Fruit fly (Drosophila melanogaster) whole organism, embryonic: ENCODE measurements around the gene Trf4-1.

Source experiments
- Abd-B ChIP-seq: fragments of 200-800 bp; sonication (Bioruptor generic); optimal IDR thresholded peaks from 2 replicates; lab custom pipeline; 2018; ENCODE audit warnings: missing biosample characterization, mild to moderate bottlenecking, missing genetic modification characterization, moderate library complexity
- BEAF-32 ChIP-seq: fragments of 200-800 bp; sonication (Bioruptor generic); optimal IDR thresholded peaks from 3 replicates; lab custom pipeline; 2017; ENCODE audit warnings: missing biosample characterization, missing genetic modification characterization, mild to moderate bottlenecking, moderate library complexity, missing genetic modification reagents
- Bgb ChIP-seq: fragments of 200-800 bp; sonication (Bioruptor generic); IDR thresholded peaks from 2 replicates; pipeline ENCODE4 v1.3.6; 2022; ENCODE audit warnings: missing biosample characterization, missing genetic modification characterization; ENCODE audit not compliant: partially characterized antibody
- CG10267 ChIP-seq: fragments of 200-800 bp; sonication (Bioruptor generic); optimal IDR thresholded peaks from 2 replicates; lab custom pipeline; 2018; ENCODE audit warnings: missing biosample characterization, mild to moderate bottlenecking, missing genetic modification characterization, moderate library complexity
- CG10543 ChIP-seq: fragments of 200-800 bp; sonication (Bioruptor generic); optimal IDR thresholded peaks from 3 replicates; lab custom pipeline; 2017; ENCODE audit warnings: missing biosample characterization, mild to moderate bottlenecking, missing genetic modification characterization, moderate library complexity
- CG12219 ChIP-seq: fragments of 200-800 bp; sonication (Bioruptor generic); optimal IDR thresholded peaks from 3 replicates; lab custom pipeline; 2018; ENCODE audit warnings: missing biosample characterization, mild to moderate bottlenecking, missing genetic modification characterization
- CG12659 ChIP-seq: fragments of 200-800 bp; sonication (Bioruptor generic); optimal IDR thresholded peaks from 3 replicates; lab custom pipeline; 2017; ENCODE audit warnings: mild to moderate bottlenecking, missing biosample characterization, missing genetic modification reagents, missing genetic modification characterization
- CG14441 ChIP-seq: fragments of 200-800 bp; sonication (Bioruptor generic); IDR thresholded peaks from 2 replicates; pipeline ENCODE4 v1.3.6; 2022; ENCODE audit warnings: missing biosample characterization, missing genetic modification characterization
- CG14667 ChIP-seq: fragments of 200-800 bp; sonication (Bioruptor generic); IDR thresholded peaks from 2 replicates; pipeline ENCODE4 v1.3.6; 2022; ENCODE audit warnings: missing biosample characterization, missing genetic modification characterization
- CG15011 ChIP-seq: fragments of 200-800 bp; sonication (Bioruptor generic); optimal IDR thresholded peaks from 3 replicates; lab custom pipeline; 2018; ENCODE audit warnings: missing biosample characterization, mild to moderate bottlenecking, missing genetic modification characterization
- CG1603 ChIP-seq: fragments of 200-800 bp; sonication (Bioruptor generic); optimal IDR thresholded peaks from 2 replicates; lab custom pipeline; 2019; ENCODE audit warnings: missing biosample characterization, mild to moderate bottlenecking, missing genetic modification characterization, moderate library complexity
- CG1647 ChIP-seq: fragments of 200-800 bp; sonication (Bioruptor generic); optimal IDR thresholded peaks from 3 replicates; lab custom pipeline; 2016; ENCODE audit warnings: missing biosample characterization, missing genetic modification characterization
- CG18262 ChIP-seq: fragments of 200-800 bp; optimal IDR thresholded peaks from 3 replicates; lab custom pipeline; 2019; ENCODE audit warnings: missing biosample characterization, mild to moderate bottlenecking, missing genetic modification characterization, moderate library complexity
- CG34422 ChIP-seq: fragments of 200-800 bp; sonication (Bioruptor generic); IDR thresholded peaks from 3 replicates; pipeline ENCODE4 v1.3.6; 2022; ENCODE audit warnings: missing biosample characterization, missing genetic modification characterization
- CG6683 ChIP-seq: fragments of 200-800 bp; sonication (Bioruptor generic); optimal IDR thresholded peaks from 2 replicates; lab custom pipeline; 2017; ENCODE audit warnings: missing biosample characterization, mild to moderate bottlenecking, missing genetic modification characterization, missing genetic modification reagents
- CG8359 ChIP-seq: fragments of 200-800 bp; sonication (Bioruptor generic); optimal IDR thresholded peaks from 2 replicates; lab custom pipeline; 2017; ENCODE audit warnings: missing biosample characterization, mild to moderate bottlenecking, missing genetic modification characterization, borderline replicate concordance
- CG8944 ChIP-seq: fragments of 200-800 bp; sonication (Bioruptor generic); optimal IDR thresholded peaks from 3 replicates; lab custom pipeline; 2016; ENCODE audit warnings: missing biosample characterization, missing genetic modification characterization
- Dek ChIP-seq: fragments of 200-800 bp; sonication (Bioruptor generic); optimal IDR thresholded peaks from 3 replicates; lab custom pipeline; 2019; ENCODE audit warnings: missing biosample characterization, mild to moderate bottlenecking, missing genetic modification characterization, moderate library complexity
- Dll ChIP-seq: fragments of 200-800 bp; sonication (Bioruptor generic); IDR thresholded peaks from 4 replicates; pipeline ENCODE4 v1.3.6; 2022; ENCODE audit warnings: missing biosample characterization, missing genetic modification characterization; ENCODE audit not compliant: partially characterized antibody
- HLH4C ChIP-seq: fragments of 200-800 bp; sonication (Bioruptor generic); IDR thresholded peaks from 3 replicates; pipeline ENCODE4 v1.3.6; 2022; ENCODE audit warnings: missing biosample characterization, missing genetic modification characterization; ENCODE audit not compliant: partially characterized antibody
- Hey ChIP-seq: fragments of 200-800 bp; sonication (Bioruptor generic); optimal IDR thresholded peaks from 3 replicates; lab custom pipeline; 2018; ENCODE audit warnings: missing biosample characterization, mild to moderate bottlenecking, missing genetic modification characterization
- HmgZ ChIP-seq: fragments of 200-800 bp; sonication (Bioruptor generic); optimal IDR thresholded peaks from 2 replicates; lab custom pipeline; 2018; ENCODE audit warnings: missing biosample characterization, mild to moderate bottlenecking, missing genetic modification characterization
- Hr78 ChIP-seq, 2 experiments: fragments of 200-800 bp in 1 of 2; fragments of >200 bp in 1 of 2; sonication (Bioruptor generic) in 1 of 2; optimal IDR thresholded peaks; 2 replicates each; lab custom pipeline; 2017 to 2019; ENCODE audit warnings: missing biosample characterization in 2 of 2, missing genetic modification characterization in 2 of 2, mild to moderate bottlenecking in 1 of 2, moderate library complexity in 1 of 2
- Hsf ChIP-seq: fragments of 200-800 bp; sonication (Bioruptor generic); optimal IDR thresholded peaks from 3 replicates; lab custom pipeline; 2016; ENCODE audit warnings: missing biosample characterization, missing genetic modification characterization
- Jarid2 ChIP-seq: fragments of 200-800 bp; sonication (Bioruptor generic); optimal IDR thresholded peaks from 3 replicates; lab custom pipeline; 2017; ENCODE audit warnings: mild to moderate bottlenecking, missing biosample characterization, missing genetic modification reagents, missing genetic modification characterization
- Six4 ChIP-seq: fragments of 200-800 bp; sonication (Bioruptor generic); optimal IDR thresholded peaks from 2 replicates; lab custom pipeline; 2016; ENCODE audit warnings: missing biosample characterization, missing genetic modification characterization
- Xrp1 ChIP-seq: fragments of 200-800 bp; sonication (Bioruptor generic); IDR thresholded peaks from 2 replicates; pipeline ENCODE4 v1.3.6; 2022; ENCODE audit warnings: missing biosample characterization, missing genetic modification characterization
- YL-1 ChIP-seq: fragments of 200-800 bp; sonication (Bioruptor generic); optimal IDR thresholded peaks from 3 replicates; lab custom pipeline; 2017; ENCODE audit warnings: missing biosample characterization, mild to moderate bottlenecking, missing genetic modification characterization
- bigmax ChIP-seq: fragments of 200-800 bp; sonication (Bioruptor generic); optimal IDR thresholded peaks from 2 replicates; lab custom pipeline; 2018; ENCODE audit warnings: missing biosample characterization, mild to moderate bottlenecking, missing genetic modification characterization
- cg ChIP-seq: fragments of 200-800 bp; sonication (Bioruptor generic); optimal IDR thresholded peaks from 3 replicates; lab custom pipeline; 2019; ENCODE audit warnings: missing biosample characterization, mild to moderate bottlenecking, missing genetic modification characterization, moderate library complexity
- dpn ChIP-seq, 2 experiments: fragments of 200-800 bp; sonication (Bioruptor generic); optimal IDR thresholded peaks; 3 replicates each; lab custom pipeline; 2016; ENCODE audit warnings: missing biosample characterization in 2 of 2, missing genetic modification characterization in 2 of 2
- fd64A ChIP-seq: fragments of 200-800 bp; sonication (Bioruptor generic); optimal IDR thresholded peaks from 3 replicates; lab custom pipeline; 2018; ENCODE audit warnings: missing biosample characterization, mild to moderate bottlenecking, missing genetic modification characterization
- gro ChIP-seq: fragments of 200-800 bp; sonication (Bioruptor generic); optimal IDR thresholded peaks from 2 replicates; lab custom pipeline; 2016; ENCODE audit warnings: missing biosample characterization, missing genetic modification characterization
- hb ChIP-seq: fragments of 200-800 bp; sonication (Bioruptor generic); IDR thresholded peaks from 3 replicates; pipeline ENCODE4 v1.3.6; 2022; ENCODE audit warnings: missing biosample characterization, missing genetic modification characterization; ENCODE audit not compliant: partially characterized antibody
- nerfin-2 ChIP-seq: fragments of 200-800 bp; sonication (Bioruptor generic); IDR thresholded peaks from 2 replicates; pipeline ENCODE4 v1.3.6; 2022; ENCODE audit warnings: missing biosample characterization, missing genetic modification characterization; ENCODE audit not compliant: partially characterized antibody
- nom ChIP-seq: fragments of 200-800 bp; sonication (Bioruptor generic); optimal IDR thresholded peaks from 2 replicates; lab custom pipeline; 2017; ENCODE audit warnings: missing biosample characterization, missing genetic modification characterization, mild to moderate bottlenecking, moderate library complexity, missing genetic modification reagents
- onecut ChIP-seq: fragments of 200-800 bp; sonication (Bioruptor generic); IDR thresholded peaks from 2 replicates; pipeline ENCODE4 v1.3.6; 2022; ENCODE audit warnings: missing biosample characterization, missing genetic modification characterization
- org-1 ChIP-seq: fragments of 200-800 bp; sonication (Bioruptor generic); optimal IDR thresholded peaks from 2 replicates; lab custom pipeline; 2017; ENCODE audit warnings: missing biosample characterization, missing genetic modification characterization
- peb ChIP-seq: fragments of 200-800 bp; sonication (Bioruptor generic); IDR thresholded peaks from 2 replicates; pipeline ENCODE4 v1.3.6; 2022; ENCODE audit warnings: missing biosample characterization, missing genetic modification characterization
- pho ChIP-seq: fragments of 200-800 bp; sonication (Bioruptor generic); optimal IDR thresholded peaks from 2 replicates; lab custom pipeline; 2016; ENCODE audit warnings: missing biosample characterization, missing genetic modification characterization
- sens ChIP-seq: fragments of 200-800 bp; sonication (Bioruptor generic); peaks from one replicate; lab custom pipeline; 2016; ENCODE audit warnings: missing biosample characterization, missing genetic modification characterization
- ttk ChIP-seq: fragments of 200-800 bp; sonication (Bioruptor generic); IDR thresholded peaks from 2 replicates; pipeline ENCODE4 v2.1.2; 2022; ENCODE audit warnings: missing biosample characterization, missing genetic modification characterization
- unc-4 ChIP-seq: fragments of 200-800 bp; sonication (Bioruptor generic); IDR thresholded peaks from 2 replicates; pipeline ENCODE4 v1.3.6; 2022; ENCODE audit warnings: missing biosample characterization, missing genetic modification characterization; ENCODE audit not compliant: partially characterized antibody
- vfl ChIP-seq: fragments of 200-800 bp; sonication (Bioruptor generic); optimal IDR thresholded peaks from 2 replicates; lab custom pipeline; 2016; ENCODE audit warnings: missing biosample characterization, missing genetic modification characterization
- vnd ChIP-seq: fragments of 200-800 bp; sonication (Bioruptor generic); IDR thresholded peaks from 3 replicates; pipeline ENCODE4 v1.3.6; 2022; ENCODE audit warnings: missing biosample characterization, missing genetic modification characterization; ENCODE audit not compliant: partially characterized antibody
- zen2 ChIP-seq: fragments of 200-800 bp; sonication (Bioruptor generic); IDR thresholded peaks from 3 replicates; pipeline ENCODE4 v1.3.6; 2022; ENCODE audit warnings: missing biosample characterization, missing genetic modification characterization; ENCODE audit not compliant: partially characterized antibody

The Trf4-1 gene

dm6 chrX:8560087-8560999, at the start of gene Trf4-1, which contains the start of gene CG12112 (continued):
- TF ChIP-seq vnd (peak; percentile 65; the same call in 2 of the 3 replicates), peb (GFP tag; lab: Robert Waterston, UW) (no peak), dpn (GFP tag; optimal IDR thresholded peaks at IDR 0.05; lab: Kevin White, UChicago) (peak in 1 of 2 experiments; percentile 2), CG34422 (GFP tag; lab: Robert Waterston, UW) (0 out of 3 replicates have a peak, but pooled peaks have one; percentile 9), CG1647 (GFP tag; lab: Kevin White, UChicago) (peak; percentile 6), CG8944 (GFP tag; lab: Kevin White, UChicago) (no peak), Hr78 (GFP tag; optimal IDR thresholded peaks at IDR 0.05; lab: Kevin White, UChicago) (no peak), CG6683 (GFP tag; lab: Kevin White, UChicago) (no peak), unc-4 (GFP tag; lab: Robert Waterston, UW) (peak; percentile 77), ttk (GFP tag; lab: Robert Waterston, UW) (no peak), CG10267 (tag; lab: Kevin White, UChicago) (peak; percentile 53), BEAF-32 (GFP tag; lab: Kevin White, UChicago) (peak; percentile 93), onecut (GFP tag; lab: Robert Waterston, UW) (peak; percentile 55), vfl (no peak), HLH4C (GFP tag; lab: Robert Waterston, UW) (peak; percentile 79), cg (peak; percentile 75), CG12659 (GFP tag; lab: Kevin White, UChicago) (peak; percentile 56), zen2 (GFP tag; lab: Robert Waterston, UW) (peak; percentile 63; the same call in 2 of the 3 replicates), HmgZ (tag; lab: Kevin White, UChicago) (peak; percentile 27), CG1603 (tag; lab: Kevin White, UChicago) (peak; percentile 69), CG8359 (GFP tag; lab: Kevin White, UChicago) (no peak), pho (GFP tag; lab: Kevin White, UChicago) (no peak), Hey (tag; lab: Kevin White, UChicago) (no peak), CG12219 (GFP tag; lab: Kevin White, UChicago) (no peak), Dek (tag; lab: Kevin White, UChicago) (peak; percentile 3), CG10543 (GFP tag; lab: Kevin White, UChicago) (peak; percentile 35), Dll (peak; percentile 79), nerfin-2 (GFP tag; lab: Robert Waterston, UW) (peak; percentile 43; the same call in 1 of the 2 replicates), YL-1 (GFP tag; lab: Kevin White, UChicago) (peak; percentile 56), Hsf (GFP tag; lab: Kevin White, UChicago) (peak; percentile 19), org-1 (GFP tag; lab: Kevin White, UChicago) (no peak), CG14441 (GFP tag; lab: Robert Waterston, UW) (no peak), CG15011 (GFP tag; lab: Kevin White, UChicago) (no peak), CG18262 (tag; lab: Kevin White, UChicago) (no peak), CG14667 (GFP tag; lab: Robert Waterston, UW) (no peak), Xrp1 (GFP tag; lab: Robert Waterston, UW) (0 out of 2 replicates have a peak, but pooled peaks have one; percentile 15), sens (GFP tag; lab: Kevin White, UChicago) (peak; percentile 79), Six4 (GFP tag; lab: Kevin White, UChicago) (no peak), nom (peak; percentile 49), gro (GFP tag; lab: Kevin White, UChicago) (no peak), fd64A (GFP tag; lab: Kevin White, UChicago) (no peak), Jarid2 (GFP tag; lab: Kevin White, UChicago) (no peak), Abd-B (GFP tag; lab: Kevin White, UChicago) (peak; percentile 45), bigmax (GFP tag; lab: Kevin White, UChicago) (no peak), hb (GFP tag; lab: Robert Waterston, UW) (peak; percentile 68; the same call in 1 of the 3 replicates), Bgb (GFP tag; lab: Robert Waterston, UW) (peak; percentile 83)
